Fruit fly (Drosophila melanogaster): ENCODE measurements around the gene CG7778.
A peak's percentile ranks its signal among the peaks of the same experiment; 100 is the strongest.

CG7778 gene

dm6 chr2L:8376717-8377116, 30.3 kb downstream of the CG7778 start, which contains the start of the genes CG13390 and CG17294:
TSS of gene CG13390 (minus strand) at chr2L:8376797.
TSS of gene CG17294 (plus strand) at chr2L:8377035.
- TF ChIP-seq Smox (GFP tag; optimal IDR thresholded peaks at IDR 0.05) (peak; percentile 99), CG32006 (GFP tag; optimal IDR thresholded peaks at IDR 0.05) (peak; percentile 99), fd85E (GFP tag; optimal IDR thresholded peaks at IDR 0.05) (peak; percentile 97), Ets96B (tag; optimal IDR thresholded peaks at IDR 0.05) (peak; percentile 99), CG8319 (GFP tag; optimal IDR thresholded peaks at IDR 0.05) (peak; percentile 99), CG6163 (GFP tag; IDR thresholded peaks at IDR 0.05) (peak; percentile 100), CG6808 (GFP tag; optimal IDR thresholded peaks at IDR 0.05) (peak; percentile 99), Hr39 (GFP tag; optimal IDR thresholded peaks at IDR 0.05) (peak; percentile 97), Blimp-1 (GFP tag; optimal IDR thresholded peaks at IDR 0.05) (peak; percentile 98), fkh (GFP tag; optimal IDR thresholded peaks at IDR 0.05) (peak; percentile 95), cyc (GFP tag; optimal IDR thresholded peaks at IDR 0.05) (peak; percentile 99), CG10631 (GFP tag; optimal IDR thresholded peaks at IDR 0.05) (peak; percentile 100), CG11762 (GFP tag; optimal IDR thresholded peaks at IDR 0.05; ENCODE audit: insufficient read depth) (peak; percentile 99), CG11902 (GFP tag; optimal IDR thresholded peaks at IDR 0.05) (peak; percentile 99), eg (GFP tag; IDR thresholded peaks at IDR 0.05) (peak; percentile 100), Eip93F (GFP tag; optimal IDR thresholded peaks at IDR 0.05) (peak; percentile 99), vri (GFP tag; optimal IDR thresholded peaks at IDR 0.05) (peak; percentile 97), Sox14 (GFP tag; optimal IDR thresholded peaks at IDR 0.05) (peak; percentile 98), CG4318 (GFP tag; optimal IDR thresholded peaks at IDR 0.05) (peak; percentile 98), Ets21C (GFP tag; optimal IDR thresholded peaks at IDR 0.05) (peak; percentile 96), CG7368 (GFP tag; optimal IDR thresholded peaks at IDR 0.05) (peak; percentile 99), CG11294 (GFP tag; IDR thresholded peaks at IDR 0.05) (peak; percentile 99), CG9139 (GFP tag; optimal IDR thresholded peaks at IDR 0.05) (peak; percentile 99), esn (GFP tag; optimal IDR thresholded peaks at IDR 0.05) (peak; percentile 99), CG6276 (GFP tag; optimal IDR thresholded peaks at IDR 0.05) (peak; percentile 99), CG15336 (GFP tag; IDR thresholded peaks at IDR 0.05) (peak; percentile 100), Hr4 (GFP tag; optimal IDR thresholded peaks at IDR 0.05) (peak; percentile 99), CG16779 (tag; optimal IDR thresholded peaks at IDR 0.05) (peak; percentile 98), CG8119 (GFP tag; IDR thresholded peaks at IDR 0.05) (peak; percentile 100), CG3032 (tag; optimal IDR thresholded peaks at IDR 0.05) (peak; percentile 100), Lpt (GFP tag; optimal IDR thresholded peaks at IDR 0.05) (peak; percentile 99), spab (GFP tag; optimal IDR thresholded peaks at IDR 0.05) (peak; percentile 99), net (GFP tag; optimal IDR thresholded peaks at IDR 0.05) (peak; percentile 99), CG34406 (GFP tag; optimal IDR thresholded peaks at IDR 0.05) (peak; percentile 99), ss (GFP tag; optimal IDR thresholded peaks at IDR 0.05) (peak; percentile 99 to 100), Sox102F (GFP tag; optimal IDR thresholded peaks at IDR 0.05) (peak; percentile 99), acj6 (GFP tag; optimal IDR thresholded peaks at IDR 0.05) (peak; percentile 100), Sox15 (GFP tag; optimal IDR thresholded peaks at IDR 0.05) (peak; percentile 98), dac (GFP tag; optimal IDR thresholded peaks at IDR 0.05) (peak; percentile 97), Met (GFP tag; optimal IDR thresholded peaks at IDR 0.05) (peak; percentile 99), fd59A (GFP tag; optimal IDR thresholded peaks at IDR 0.05) (peak; percentile 98), CG31627 (GFP tag; optimal IDR thresholded peaks at IDR 0.05) (peak; percentile 98), CG6854 (GFP tag; optimal IDR thresholded peaks at IDR 0.05) (peak; percentile 99), salr (GFP tag; optimal IDR thresholded peaks at IDR 0.05) (peak; percentile 97 to 99), topi (GFP tag; optimal IDR thresholded peaks at IDR 0.05) (peak; percentile 99), OdsH (GFP tag; optimal IDR thresholded peaks at IDR 0.05) (peak; percentile 99), lz (GFP tag; optimal IDR thresholded peaks at IDR 0.05) (peak; percentile 98), pdm3 (GFP tag; optimal IDR thresholded peaks at IDR 0.05) (peak; percentile 99), Hr38 (GFP tag; optimal IDR thresholded peaks at IDR 0.05) (peak; percentile 45), CG1621 (tag; optimal IDR thresholded peaks at IDR 0.05) (peak; percentile 98), CG8632 (GFP tag; optimal IDR thresholded peaks at IDR 0.05) (peak; percentile 100), Eip78C (GFP tag) (peak; percentile 100)

All from whole organism, prepupa.